Worm (Caenorhabditis elegans): ENCODE measurements around the gene cav-2.

Gene cav-2

DNA sequence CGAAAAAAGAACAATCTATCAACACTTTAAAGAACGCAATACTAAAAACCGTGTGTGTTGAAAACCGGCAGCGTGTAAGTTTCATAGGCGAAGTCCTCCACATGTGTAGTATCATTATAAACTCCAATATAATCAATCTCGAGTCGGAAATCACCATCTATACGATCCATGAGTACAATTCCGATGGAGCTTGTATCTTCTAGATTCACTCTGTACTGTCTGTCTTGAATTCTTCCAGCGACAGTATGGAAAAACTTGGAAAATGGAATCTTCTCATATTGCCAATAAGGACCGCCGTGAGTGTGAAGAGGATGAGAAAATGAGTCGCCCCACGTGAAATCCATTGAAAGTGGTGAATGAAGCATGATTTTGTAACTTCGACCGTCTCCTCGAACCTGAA is 10.1 kb downstream of the cav-2 start:
- TF ChIP-seq nhr-76 (tag; optimal IDR thresholded peaks at IDR 0.05), result no peak

DNA sequence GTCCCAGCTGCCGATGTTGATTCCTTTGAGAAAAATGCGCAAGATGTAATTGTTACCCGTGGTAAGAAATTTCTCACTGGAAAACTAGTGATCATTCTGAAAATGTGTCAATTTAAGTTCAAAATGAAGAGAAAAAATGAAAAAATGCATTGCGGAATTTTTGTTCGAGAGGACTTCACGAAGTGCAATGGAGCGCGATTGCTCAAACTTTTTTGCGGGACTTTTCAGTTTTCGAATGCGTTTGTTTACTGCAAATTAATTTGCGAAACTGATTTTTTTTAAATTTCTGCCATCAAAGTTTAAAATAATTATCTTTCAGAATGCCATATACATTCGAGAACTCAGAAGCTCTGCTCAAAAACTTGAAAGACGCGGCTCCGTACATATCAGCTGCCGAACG is 11.6 kb downstream of the cav-2 start, which contains the start of the genes nuaf-1 and bir-2:
nuaf-1 (minus strand) TSS at position 98 of the 400 bp plus-strand sequence.
bir-2 (plus strand) TSS at position 318 of the 400 bp plus-strand sequence.
- TF ChIP-seq pha-4 (tag; optimal IDR thresholded peaks at IDR 0.05) (no peak), nhr-2 (tag; optimal IDR thresholded peaks at IDR 0.05) (peak; percentile 19), mep-1 (tag; optimal IDR thresholded peaks at IDR 0.05) (peak; percentile 27), lsy-2 (tag; optimal IDR thresholded peaks at IDR 0.05) (peak; percentile 49)

DNA sequence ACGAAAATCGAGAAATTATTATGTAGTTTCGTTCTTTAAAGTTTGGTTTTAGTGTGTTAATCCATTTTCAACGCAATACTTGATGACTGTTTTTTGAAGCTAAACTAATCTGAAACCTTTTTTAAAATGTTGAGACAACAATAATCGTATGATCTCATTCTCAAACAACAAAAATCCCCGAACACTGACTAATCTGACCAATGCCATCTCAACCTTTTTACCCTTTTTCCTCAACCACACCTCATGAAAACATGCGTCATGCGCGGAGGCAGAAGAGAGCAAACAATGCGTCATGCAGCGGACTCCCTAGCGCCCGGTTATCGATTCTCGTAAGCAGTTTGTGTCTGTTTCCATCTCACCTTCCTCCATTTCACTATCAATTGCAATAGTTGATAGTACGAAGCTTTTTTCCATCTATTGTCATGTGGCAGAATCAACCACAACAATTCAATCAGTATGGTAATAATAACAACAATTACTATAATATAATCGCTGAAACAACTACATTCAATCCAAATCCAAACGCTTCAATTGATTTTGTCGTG is 14.9 kb downstream of the cav-2 start, which contains the start of gene C50B8.4:
C50B8.4 (plus strand) TSS at position 299 of the 545 bp plus-strand sequence.
- TF ChIP-seq M03D4.4 (tag; optimal IDR thresholded peaks at IDR 0.05) (no peak), ceh-43 (GFP tag; optimal IDR thresholded peaks at IDR 0.05) (no peak)

DNA sequence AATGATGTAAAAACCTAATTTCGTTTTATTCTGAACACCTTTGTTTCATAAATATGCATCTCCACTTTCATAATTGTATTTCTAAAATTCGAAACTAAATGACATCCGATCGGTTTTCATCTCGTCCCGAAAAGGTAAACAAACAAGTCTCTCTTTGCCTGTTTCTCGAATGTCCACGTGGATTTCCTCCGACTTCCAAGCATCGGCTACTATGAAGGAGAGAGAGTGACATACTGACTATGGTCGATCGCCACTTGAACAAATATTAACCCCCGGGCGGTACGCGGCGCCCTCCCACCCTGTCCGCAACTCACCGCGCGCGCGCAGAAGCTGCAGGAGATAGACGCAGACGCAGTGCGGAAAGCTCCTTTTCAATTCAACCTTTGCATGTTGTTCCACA is 19.0 kb downstream of the cav-2 start:
- TF ChIP-seq unc-39 (tag; optimal IDR thresholded peaks at IDR 0.05), result no peak
- peak; percentile 94 for TF ChIP-seq pha-4 (tag; optimal IDR thresholded peaks at IDR 0.05)

- TF ChIP-seq sptf-1 (tag; optimal IDR thresholded peaks at IDR 0.05) (no peak), ham-2 (GFP tag; optimal IDR thresholded peaks at IDR 0.05) (no peak), lin-32 (GFP tag; optimal IDR thresholded peaks at IDR 0.05) (no peak), snpc-4 (tag; optimal IDR thresholded peaks at IDR 0.05) (no peak), zip-8 (tag; optimal IDR thresholded peaks at IDR 0.05) (no peak), cnd-1 (tag; optimal IDR thresholded peaks at IDR 0.05) (no peak), unc-39 (tag; optimal IDR thresholded peaks at IDR 0.05) (no peak), pha-4 (tag; optimal IDR thresholded peaks at IDR 0.05) (no peak), nhr-2 (tag; optimal IDR thresholded peaks at IDR 0.05) (no peak), mep-1 (tag; optimal IDR thresholded peaks at IDR 0.05) (no peak), M03D4.4 (tag; optimal IDR thresholded peaks at IDR 0.05) (no peak), drap-1 (GFP tag; optimal IDR thresholded peaks at IDR 0.05) (no peak), lin-13 (tag; optimal IDR thresholded peaks at IDR 0.05) (no peak), ceh-39 (tag; optimal IDR thresholded peaks at IDR 0.05) (no peak), unc-62 (GFP tag; optimal IDR thresholded peaks at IDR 0.05) (no peak), ztf-11 (tag; optimal IDR thresholded peaks at IDR 0.05) (no peak), nhr-12 (tag; optimal IDR thresholded peaks at IDR 0.05) (no peak), nhr-237 (tag; optimal IDR thresholded peaks at IDR 0.05) (no peak)
These were observed 19.9 kb downstream of the cav-2 start for ce11 chrV:13576828-13577227.

DNA sequence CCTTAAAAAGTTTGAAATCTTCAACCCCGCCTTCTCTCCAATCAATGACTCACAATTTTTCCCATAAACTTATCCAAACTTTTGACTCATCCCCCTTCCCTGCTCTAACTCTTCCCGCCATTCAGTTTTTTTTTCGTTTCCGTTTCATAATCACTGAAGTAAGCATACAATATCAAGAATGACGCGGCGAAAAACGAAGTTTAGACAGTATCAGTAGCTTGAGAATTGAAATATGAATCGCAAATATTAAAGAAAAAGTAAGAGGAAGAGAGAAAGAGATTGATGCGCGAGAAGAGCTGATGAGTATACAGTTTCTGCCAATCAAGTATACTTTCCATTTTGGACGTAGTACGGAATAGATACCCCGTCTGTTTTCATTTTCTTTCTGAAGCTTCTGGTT is 20.6 kb downstream of the cav-2 start:
- TF ChIP-seq sem-2 (GFP tag; optimal IDR thresholded peaks at IDR 0.05) (no peak), nhr-2 (tag; optimal IDR thresholded peaks at IDR 0.05) (no peak), elt-3 (tag; optimal IDR thresholded peaks at IDR 0.05) (no peak), bed-3 (GFP tag; optimal IDR thresholded peaks at IDR 0.05) (no peak), drap-1 (GFP tag; optimal IDR thresholded peaks at IDR 0.05) (no peak), pha-4 (tag; optimal IDR thresholded peaks at IDR 0.05) (no peak), hlh-1 (tag; optimal IDR thresholded peaks at IDR 0.05) (no peak), ceh-43 (GFP tag; optimal IDR thresholded peaks at IDR 0.05) (no peak), ces-1 (GFP tag; optimal IDR thresholded peaks at IDR 0.05) (no peak), M03D4.4 (tag; optimal IDR thresholded peaks at IDR 0.05) (no peak), mep-1 (tag; optimal IDR thresholded peaks at IDR 0.05) (no peak), lin-13 (tag; optimal IDR thresholded peaks at IDR 0.05) (no peak), blmp-1 (tag; optimal IDR thresholded peaks at IDR 0.05) (no peak), snpc-4 (tag; optimal IDR thresholded peaks at IDR 0.05) (no peak), ceh-83 (GFP tag; optimal IDR thresholded peaks at IDR 0.05) (no peak), nhr-237 (tag; optimal IDR thresholded peaks at IDR 0.05) (no peak), mls-2 (tag; optimal IDR thresholded peaks at IDR 0.05) (no peak), nhr-12 (tag; optimal IDR thresholded peaks at IDR 0.05) (no peak), lsy-2 (tag; optimal IDR thresholded peaks at IDR 0.05) (no peak), zip-8 (tag; optimal IDR thresholded peaks at IDR 0.05) (no peak)

DNA sequence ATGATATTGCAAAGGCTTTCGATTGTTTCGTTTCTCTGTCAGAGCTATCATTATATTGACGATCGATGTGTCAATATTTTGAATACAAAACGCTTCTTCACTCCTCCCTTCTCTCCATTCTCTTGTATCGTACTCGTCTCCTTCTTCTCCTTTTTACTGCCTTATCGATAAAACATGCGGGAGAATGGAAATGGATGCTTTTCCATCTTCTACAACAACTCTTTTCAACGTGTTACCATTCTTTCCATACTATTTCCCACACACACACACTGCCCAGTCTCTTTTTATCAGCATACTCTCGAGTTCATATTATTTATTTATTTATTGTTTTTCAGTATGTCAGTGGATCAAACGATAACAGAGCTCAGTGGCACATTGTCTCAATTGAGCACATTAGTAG is 21.7 kb downstream of the cav-2 start, which contains the start of gene C50B8.6:
C50B8.6 (plus strand) TSS at position 336 of the 400 bp plus-strand sequence.
- TF ChIP-seq ham-2 (GFP tag; optimal IDR thresholded peaks at IDR 0.05) (no peak), unc-62 (GFP tag; optimal IDR thresholded peaks at IDR 0.05) (no peak), lin-13 (tag; optimal IDR thresholded peaks at IDR 0.05) (no peak), lin-32 (GFP tag; optimal IDR thresholded peaks at IDR 0.05) (no peak), ztf-11 (tag; optimal IDR thresholded peaks at IDR 0.05) (no peak), blmp-1 (tag; optimal IDR thresholded peaks at IDR 0.05) (no peak), pha-4 (tag; optimal IDR thresholded peaks at IDR 0.05) (no peak), M03D4.4 (tag; optimal IDR thresholded peaks at IDR 0.05) (no peak), ceh-83 (GFP tag; optimal IDR thresholded peaks at IDR 0.05) (no peak), drap-1 (GFP tag; optimal IDR thresholded peaks at IDR 0.05) (no peak), nhr-2 (tag; optimal IDR thresholded peaks at IDR 0.05) (no peak), ceh-43 (GFP tag; optimal IDR thresholded peaks at IDR 0.05) (no peak), sptf-1 (tag; optimal IDR thresholded peaks at IDR 0.05) (no peak), elt-1 (tag; optimal IDR thresholded peaks at IDR 0.05; ENCODE audit: borderline replicate concordance, insufficient read depth) (no peak), tbx-8 (GFP tag; optimal IDR thresholded peaks at IDR 0.05) (no peak), mls-2 (tag; optimal IDR thresholded peaks at IDR 0.05) (no peak), flh-1 (GFP tag; optimal IDR thresholded peaks at IDR 0.05) (no peak)

Measured in whole organism, mixed stage, embryonic.